Worm (Caenorhabditis elegans) whole organism, mixed stage, embryonic: Measurements from ENCODE around the gene gta-1.

ENCODE experiments used
- lin-13 ChIP-seq: fragments of 150-350 bp; optimal IDR thresholded peaks from 2 replicates; lab custom pipeline; 2014; ENCODE audit warnings: missing biosample characterization, missing genetic modification characterization
- lin-32 ChIP-seq: fragments of 200-800 bp; sonication (Bioruptor generic); optimal IDR thresholded peaks from 2 replicates; lab custom pipeline; 2018; ENCODE audit warnings: mild to moderate bottlenecking, missing genetic modification characterization, missing compliant biosample characterization
- mep-1 ChIP-seq: fragments of 150-350 bp; optimal IDR thresholded peaks from 2 replicates; lab custom pipeline; 2017; ENCODE audit warnings: missing biosample characterization, missing genetic modification reagents, missing genetic modification characterization, inconsistent platforms
- nhr-237 ChIP-seq: fragments of 150-350 bp; optimal IDR thresholded peaks from 2 replicates; lab custom pipeline; 2014; ENCODE audit warnings: missing biosample characterization, missing genetic modification characterization
- unc-39 ChIP-seq: fragments of 150-350 bp; optimal IDR thresholded peaks from 2 replicates; lab custom pipeline; 2014; ENCODE audit warnings: missing biosample characterization, missing genetic modification characterization
- unc-62 ChIP-seq: fragments of 150-350 bp; optimal IDR thresholded peaks from 2 replicates; lab custom pipeline; 2014; ENCODE audit warnings: missing biosample characterization, missing genetic modification reagents, missing genetic modification characterization
- zip-8 ChIP-seq: fragments of 150-350 bp; optimal IDR thresholded peaks from 2 replicates; lab custom pipeline; 2014; ENCODE audit warnings: missing biosample characterization, missing genetic modification characterization

DNA sequence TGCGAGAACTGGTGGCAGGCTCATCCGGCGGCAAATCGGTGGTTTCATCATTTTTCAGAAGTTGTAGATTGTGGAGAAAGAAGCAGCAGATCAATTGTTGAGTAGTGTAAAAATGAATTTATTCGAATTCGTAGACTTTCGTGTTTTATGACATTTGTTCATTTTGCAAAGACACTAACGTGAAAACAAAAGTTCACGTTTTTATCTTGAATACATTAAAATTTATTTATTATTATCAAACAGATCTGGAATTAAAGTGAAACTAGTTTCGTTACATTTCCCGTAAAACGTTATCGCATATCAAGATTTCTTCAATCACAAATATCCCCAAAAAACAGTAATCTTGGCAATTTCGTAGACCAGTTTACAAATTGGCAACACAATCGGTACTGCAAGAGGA is 33.6 kb upstream of the gta-1 start, which contains the start of gene T14G10.8:
- no peak for TF ChIP-seq lin-13 (tag; lab: Kevin White, UChicago)
- no peak for TF ChIP-seq nhr-237 (tag; lab: Kevin White, UChicago)
- TF ChIP-seq unc-39 (tag; lab: Kevin White, UChicago), result no peak
- no peak for TF ChIP-seq zip-8 (tag; lab: Kevin White, UChicago)
- no peak for TF ChIP-seq mep-1 (tag; lab: Kevin White, UChicago)
- no peak for TF ChIP-seq unc-62 (GFP tag; lab: Kevin White, UChicago)
- TF ChIP-seq lin-32 (GFP tag; lab: Kevin White, UChicago), result no peak
